Worm (Caenorhabditis elegans): Measurements from ENCODE around the gene icln-1.

ce11 chrIV:9053403-9053802 lies 42.0 kb downstream of the icln-1 start:
- TF ChIP-seq ceh-19 (GFP tag; optimal IDR thresholded peaks at IDR 0.05) (no peak), ama-1 (optimal IDR thresholded peaks at IDR 0.05) (no peak)

Data from whole organism, late embryonic.